Fruit fly (Drosophila melanogaster): Measurements from ENCODE around the gene RabGGTb.

RabGGTb gene

dm6 chr2L:2830341-2830800, 48.5 kb upstream of the RabGGTb start (continued):
- no peak for TF ChIP-seq CG15073 (GFP tag; optimal IDR thresholded peaks at IDR 0.05)
- TF ChIP-seq croc (GFP tag; conservative IDR thresholded peaks at IDR 0.05): peak; percentile 86
- peak; percentile 88 for TF ChIP-seq CG13296 (GFP tag; optimal IDR thresholded peaks at IDR 0.05)
- TF ChIP-seq CG14860 (GFP tag; IDR thresholded peaks at IDR 0.05; ENCODE audit: partially characterized antibody): no peak
- no peak for TF ChIP-seq wdn (GFP tag; IDR thresholded peaks at IDR 0.05)
- TF ChIP-seq Ravus (GFP tag; IDR thresholded peaks at IDR 0.05): no peak
- peak; percentile 68 for TF ChIP-seq chn (GFP tag; optimal IDR thresholded peaks at IDR 0.05)
- peak; percentile 86 for TF ChIP-seq lab (GFP tag; optimal IDR thresholded peaks at IDR 0.05)
- peak; percentile 72 for TF ChIP-seq CG10431 (GFP tag; optimal IDR thresholded peaks at IDR 0.05)
- TF ChIP-seq CG2120 (GFP tag; optimal IDR thresholded peaks at IDR 0.05): peak; percentile 80
- no peak for TF ChIP-seq h (optimal IDR thresholded peaks at IDR 0.05)
- TF ChIP-seq CkIIα-i1 (GFP tag; IDR thresholded peaks at IDR 0.05): no peak
- peak; percentile 37; the same call in 1 of the 2 replicates for TF ChIP-seq vvl (GFP tag; IDR thresholded peaks at IDR 0.05)
- 0 out of 2 replicates have a peak, but pooled peaks have one; percentile 10 for TF ChIP-seq CG8765 (GFP tag; IDR thresholded peaks at IDR 0.05)
- TF ChIP-seq Sin3A (optimal IDR thresholded peaks at IDR 0.05): no peak
- no peak for TF ChIP-seq BEAF-32 (GFP tag; optimal IDR thresholded peaks at IDR 0.05)
- TF ChIP-seq Pdp1 (GFP tag; optimal IDR thresholded peaks at IDR 0.05): peak; percentile 65 to 74
- TF ChIP-seq nerfin-2 (GFP tag; IDR thresholded peaks at IDR 0.05; ENCODE audit: partially characterized antibody): no peak
- TF ChIP-seq pho (GFP tag; optimal IDR thresholded peaks at IDR 0.05): peak; percentile 58
- no peak for TF ChIP-seq Gsc (GFP tag; IDR thresholded peaks at IDR 0.05)
- peak; percentile 95 for TF ChIP-seq CG2712 (tag; optimal IDR thresholded peaks at IDR 0.05)
- TF ChIP-seq CG2678 (tag; optimal IDR thresholded peaks at IDR 0.05): peak; percentile 95
- no peak; the same call in 1 of the 2 replicates for TF ChIP-seq slbo (GFP tag; IDR thresholded peaks at IDR 0.05)
- TF ChIP-seq MTF-1 (GFP tag; optimal IDR thresholded peaks at IDR 0.05; ENCODE audit: borderline replicate concordance): no peak
- TF ChIP-seq CG6175 (GFP tag; IDR thresholded peaks at IDR 0.05): no peak
- TF ChIP-seq jumu (GFP tag; optimal IDR thresholded peaks at IDR 0.05): peak; percentile 5
- no peak for TF ChIP-seq bigmax (GFP tag; optimal IDR thresholded peaks at IDR 0.05)
- peak in 1 of 2 experiments; percentile 97 for TF ChIP-seq eve (GFP tag; optimal IDR thresholded peaks at IDR 0.05)
- TF ChIP-seq CG11085 (GFP tag; IDR thresholded peaks at IDR 0.05): peak; percentile 41; the same call in 1 of the 2 replicates
- peak; percentile 40 for TF ChIP-seq disco-r (GFP tag; optimal IDR thresholded peaks at IDR 0.05)
- peak; percentile 47 for TF ChIP-seq CG15514 (GFP tag; optimal IDR thresholded peaks at IDR 0.05)
- TF ChIP-seq lov (optimal IDR thresholded peaks at IDR 0.05): no peak
- no peak for TF ChIP-seq lov (GFP tag; IDR thresholded peaks at IDR 0.05)
- TF ChIP-seq CG16813 (GFP tag; IDR thresholded peaks at IDR 0.05; ENCODE audit: partially characterized antibody): no peak
- no peak for TF ChIP-seq stwl (tag; optimal IDR thresholded peaks at IDR 0.05)
- peak; percentile 31; the same call in 1 of the 2 replicates for TF ChIP-seq CG10321 (GFP tag; IDR thresholded peaks at IDR 0.05)
- TF ChIP-seq Blimp-1 (GFP tag; optimal IDR thresholded peaks at IDR 0.05): peak; percentile 78
- TF ChIP-seq CG2129 (GFP tag; IDR thresholded peaks at IDR 0.05; ENCODE audit: partially characterized antibody): no peak
- peak; percentile 60 for TF ChIP-seq CG3838 (GFP tag; optimal IDR thresholded peaks at IDR 0.05)
- peak; percentile 66 for TF ChIP-seq Rfx (GFP tag; IDR thresholded peaks at IDR 0.05)
- TF ChIP-seq CG13624 (GFP tag; optimal IDR thresholded peaks at IDR 0.05): peak; percentile 60
- TF ChIP-seq CG3281 (GFP tag; optimal IDR thresholded peaks at IDR 0.05): peak; percentile 90
- no peak for TF ChIP-seq wek (GFP tag; optimal IDR thresholded peaks at IDR 0.05)
- no peak for TF ChIP-seq CG31365 (tag; optimal IDR thresholded peaks at IDR 0.05)
- TF ChIP-seq CG4360 (GFP tag; IDR thresholded peaks at IDR 0.05): no peak
- TF ChIP-seq Nf-YA (GFP tag; IDR thresholded peaks at IDR 0.05): peak; percentile 47
- peak; percentile 82 for TF ChIP-seq so (GFP tag; IDR thresholded peaks at IDR 0.05)
- peak; percentile 5 for TF ChIP-seq NK7.1 (GFP tag; optimal IDR thresholded peaks at IDR 0.05)
- peak; percentile 88 for TF ChIP-seq lilli (GFP tag; optimal IDR thresholded peaks at IDR 0.05)
- peak; percentile 72 for TF ChIP-seq CG12219 (GFP tag; optimal IDR thresholded peaks at IDR 0.05)
- TF ChIP-seq CG12769 (tag; optimal IDR thresholded peaks at IDR 0.05): peak; percentile 70

All from whole organism, embryonic.